Worm (Caenorhabditis elegans) whole organism, midembryonic: ENCODE data around the gene C07G2.5.

ENCODE experiments used
- T22C8.4 ChIP-seq: fragments of 200-800 bp; sonication (Bioruptor generic); IDR thresholded peaks from 2 replicates; pipeline ENCODE4 v1.3.6; 2022; ENCODE audit warnings: missing genetic modification characterization, missing compliant biosample characterization
- cog-1 ChIP-seq: sonication (generic microtip); optimal IDR thresholded peaks from 2 replicates; lab custom pipeline; 2016; ENCODE audit warnings: missing genetic modification characterization, missing compliant biosample characterization
- flt-1 ChIP-seq: fragments of 200-800 bp; sonication (Bioruptor generic); IDR thresholded peaks from 2 replicates; pipeline ENCODE4 v1.3.6; 2022; ENCODE audit warnings: missing genetic modification characterization, missing compliant biosample characterization
- klf-2 ChIP-seq: fragments of 200-800 bp; sonication (Bioruptor generic); conservative IDR thresholded peaks from 2 replicates; pipeline ENCODE4 v1.3.6; 2022; ENCODE audit warnings: missing genetic modification reagents, missing genetic modification characterization, missing compliant biosample characterization
- med-1 ChIP-seq: sonication (generic microtip); optimal IDR thresholded peaks from 2 replicates; lab custom pipeline; 2017; ENCODE audit warnings: missing genetic modification characterization, mild to moderate bottlenecking, missing compliant biosample characterization, antibody characterized with exemption, missing genetic modification reagents; ENCODE audit not compliant: insufficient read depth
- ref-1 ChIP-seq: fragments of 200-800 bp; sonication (Bioruptor generic); conservative IDR thresholded peaks from 2 replicates; pipeline ENCODE4 v1.3.6; 2022; ENCODE audit warnings: missing genetic modification reagents, missing genetic modification characterization, missing compliant biosample characterization
- tab-1 ChIP-seq: fragments of 200-800 bp; sonication (Bioruptor generic); IDR thresholded peaks from 2 replicates; pipeline ENCODE4 v1.3.6; 2022; ENCODE audit warnings: missing genetic modification characterization, missing compliant biosample characterization
- ztf-23 ChIP-seq: fragments of 200-800 bp; sonication (Bioruptor generic); IDR thresholded peaks from 2 replicates; pipeline ENCODE4 v1.3.6; 2022; ENCODE audit warnings: missing genetic modification reagents, missing genetic modification characterization, missing compliant biosample characterization
- ztf-29 ChIP-seq: fragments of 200-800 bp; sonication (Bioruptor generic); IDR thresholded peaks from 2 replicates; pipeline ENCODE4 v1.3.6; 2022; ENCODE audit warnings: missing genetic modification reagents, missing genetic modification characterization, missing compliant biosample characterization

The C07G2.5 gene

ce11 chrIII:4498938-4499337 is at the start of gene C07G2.5, which contains the start of gene atf-7:
Gene C07G2.5, minus strand, starts transcription at chrIII:4499038.
Gene atf-7, minus strand, starts transcription at chrIII:4499045.
- TF ChIP-seq T22C8.4 (GFP tag; lab: Robert Waterston, UW), result no peak
- no peak for TF ChIP-seq tab-1 (GFP tag; lab: Robert Waterston, UW)
- TF ChIP-seq ztf-29 (GFP tag; lab: Robert Waterston, UW), result no peak
- TF ChIP-seq ztf-23, result no peak
- TF ChIP-seq flt-1 (GFP tag; lab: Robert Waterston, UW), result no peak
- no peak for TF ChIP-seq cog-1
- no peak for TF ChIP-seq med-1
- no peak for TF ChIP-seq ref-1 (GFP tag; lab: Robert Waterston, UW)

- TF ChIP-seq T22C8.4 (GFP tag; lab: Robert Waterston, UW) (no peak), ztf-29 (GFP tag; lab: Robert Waterston, UW) (no peak), klf-2 (GFP tag; lab: Robert Waterston, UW) (no peak), cog-1 (no peak), ref-1 (GFP tag; lab: Robert Waterston, UW) (no peak), tab-1 (GFP tag; lab: Robert Waterston, UW) (no peak), flt-1 (GFP tag; lab: Robert Waterston, UW) (no peak), ztf-23 (no peak), med-1 (no peak)
Observed at ce11 chrIII:4544959-4545358, 46.1 kb upstream of the C07G2.5 start, which contains the start of gene M88.3. Gene M88.3, minus strand, starts transcription at chrIII:4545059.

ce11 chrIII:4542362-4542931 is 43.6 kb upstream of the C07G2.5 start, which contains the start of the genes mrps-34 and cisd-3.1:
Gene mrps-34, minus strand, starts transcription at chrIII:4542452.
Gene cisd-3.1, plus strand, starts transcription at chrIII:4542881.
- TF ChIP-seq med-1, result peak; percentile 70
- TF ChIP-seq cog-1, result peak; percentile 8
- no peak; the same call in 1 of the 2 replicates for TF ChIP-seq tab-1 (GFP tag; lab: Robert Waterston, UW)
- peak; percentile 62; the same call in 1 of the 2 replicates for TF ChIP-seq flt-1 (GFP tag; lab: Robert Waterston, UW)

- TF ChIP-seq med-1 (no peak), klf-2 (GFP tag; lab: Robert Waterston, UW) (no peak), T22C8.4 (GFP tag; lab: Robert Waterston, UW) (no peak), ztf-23 (no peak), ztf-29 (GFP tag; lab: Robert Waterston, UW) (no peak), ref-1 (GFP tag; lab: Robert Waterston, UW) (no peak), tab-1 (GFP tag; lab: Robert Waterston, UW) (no peak), cog-1 (no peak), flt-1 (GFP tag; lab: Robert Waterston, UW) (no peak)
Observed at ce11 chrIII:4540604-4541003, 41.8 kb upstream of the C07G2.5 start, which contains the start of gene ugt-62. Gene ugt-62, minus strand, starts transcription at chrIII:4540623.

- TF ChIP-seq ztf-29 (GFP tag; lab: Robert Waterston, UW), result no peak
- TF ChIP-seq ztf-23, result no peak
- no peak for TF ChIP-seq med-1
- TF ChIP-seq cog-1, result no peak
- TF ChIP-seq tab-1 (GFP tag; lab: Robert Waterston, UW), result no peak
- no peak for TF ChIP-seq klf-2 (GFP tag; lab: Robert Waterston, UW)
Observed at ce11 chrIII:4530968-4531367, 32.1 kb upstream of the C07G2.5 start.

- TF ChIP-seq ref-1 (GFP tag; lab: Robert Waterston, UW) (no peak), klf-2 (GFP tag; lab: Robert Waterston, UW) (no peak), ztf-29 (GFP tag; lab: Robert Waterston, UW) (no peak), med-1 (no peak), T22C8.4 (GFP tag; lab: Robert Waterston, UW) (no peak), flt-1 (GFP tag; lab: Robert Waterston, UW) (no peak), cog-1 (no peak), ztf-23 (no peak), tab-1 (GFP tag; lab: Robert Waterston, UW) (no peak)
Observed at ce11 chrIII:4525998-4526397, 27.2 kb upstream of the C07G2.5 start.

- TF ChIP-seq tab-1 (GFP tag; lab: Robert Waterston, UW), result no peak
- no peak for TF ChIP-seq ref-1 (GFP tag; lab: Robert Waterston, UW)
Observed at ce11 chrIII:4524071-4524470, 25.2 kb upstream of the C07G2.5 start.

- no peak for TF ChIP-seq cog-1
Observed at ce11 chrIII:4523411-4523810, 24.6 kb upstream of the C07G2.5 start.

ce11 chrIII:4520057-4520456 is 21.2 kb upstream of the C07G2.5 start, which contains the start of gene cdh-4:
Gene cdh-4, plus strand, starts transcription at chrIII:4520357.
- TF ChIP-seq ztf-23, result no peak
- no peak for TF ChIP-seq cog-1
- no peak for TF ChIP-seq flt-1 (GFP tag; lab: Robert Waterston, UW)
- TF ChIP-seq ztf-29 (GFP tag; lab: Robert Waterston, UW), result no peak
- no peak for TF ChIP-seq tab-1 (GFP tag; lab: Robert Waterston, UW)
- TF ChIP-seq ref-1 (GFP tag; lab: Robert Waterston, UW), result no peak
- TF ChIP-seq T22C8.4 (GFP tag; lab: Robert Waterston, UW), result no peak
- no peak for TF ChIP-seq med-1
- no peak for TF ChIP-seq klf-2 (GFP tag; lab: Robert Waterston, UW)

ce11 chrIII:4519410-4519809 is 20.6 kb upstream of the C07G2.5 start:
- TF ChIP-seq med-1 (no peak), T22C8.4 (GFP tag; lab: Robert Waterston, UW) (no peak), flt-1 (GFP tag; lab: Robert Waterston, UW) (no peak), ztf-29 (GFP tag; lab: Robert Waterston, UW) (no peak), klf-2 (GFP tag; lab: Robert Waterston, UW) (no peak), cog-1 (no peak), ref-1 (GFP tag; lab: Robert Waterston, UW) (no peak), ztf-23 (no peak)
